Worm (Caenorhabditis elegans) whole organism, L4 larva: ENCODE measurements around the gene W04D2.4.

ENCODE experiments used
- F49E8.2 ChIP-seq: sonication (generic microtip); optimal IDR thresholded peaks from 2 replicates; lab custom pipeline; 2016; ENCODE audit warnings: missing compliant biosample characterization, mild to moderate bottlenecking, missing genetic modification characterization, borderline replicate concordance
- Y105C5A.15 ChIP-seq: fragments of 200-800 bp; sonication (Bioruptor generic); IDR thresholded peaks from 2 replicates; pipeline ENCODE4 v1.3.6; 2022; ENCODE audit warnings: missing genetic modification characterization, missing compliant biosample characterization
- Y5F2A.4 ChIP-seq: fragments of 200-800 bp; sonication (Bioruptor generic); optimal IDR thresholded peaks from 2 replicates; lab custom pipeline; 2018; ENCODE audit warnings: mild to moderate bottlenecking, missing genetic modification characterization, missing compliant biosample characterization
- Y75B8A.6 ChIP-seq: fragments of 200-800 bp; sonication (Bioruptor generic); IDR thresholded peaks from 2 replicates; pipeline ENCODE4 v1.3.6; 2022; ENCODE audit warnings: missing genetic modification reagents, missing genetic modification characterization, missing compliant biosample characterization
- ZK546.5 ChIP-seq, 2 experiments: sonication (generic microtip); optimal IDR thresholded peaks; 2 replicates each; lab custom pipeline; 2017; ENCODE audit warnings: missing biosample characterization in 2 of 2, missing genetic modification characterization in 2 of 2
- aha-1 ChIP-seq: fragments of 150-350 bp; peaks from one replicate; lab custom pipeline; 2014; ENCODE audit warnings: missing biosample characterization, missing genetic modification characterization
- aly-2 ChIP-seq: sonication (generic microtip); optimal IDR thresholded peaks from 2 replicates; lab custom pipeline; 2018; ENCODE audit warnings: missing biosample characterization, missing genetic modification characterization
- ama-1 ChIP-seq: fragments of 150-350 bp; optimal IDR thresholded peaks from 2 replicates; lab custom pipeline; 2014; ENCODE audit warnings: inconsistent platforms, mixed read lengths
- arid-1 ChIP-seq: fragments of 200-800 bp; sonication (Bioruptor generic); conservative IDR thresholded peaks from 2 replicates; pipeline ENCODE4 v1.3.6; 2022; ENCODE audit warnings: missing genetic modification reagents, missing genetic modification characterization, missing compliant biosample characterization
- attf-4 ChIP-seq: sonication (generic microtip); optimal IDR thresholded peaks from 3 replicates; lab custom pipeline; 2017; ENCODE audit warnings: missing biosample characterization, missing genetic modification characterization
- ceh-28 ChIP-seq: fragments of 150-350 bp; optimal IDR thresholded peaks from 2 replicates; lab custom pipeline; 2014; ENCODE audit warnings: missing biosample characterization, missing genetic modification reagents, missing genetic modification characterization
- ceh-44 ChIP-seq: fragments of 200-800 bp; sonication (Bioruptor generic); IDR thresholded peaks from 2 replicates; pipeline ENCODE4 v1.3.6; 2022; ENCODE audit warnings: missing genetic modification reagents, missing genetic modification characterization, missing compliant biosample characterization
- ceh-82 ChIP-seq: sonication (generic microtip); optimal IDR thresholded peaks from 2 replicates; lab custom pipeline; 2017; ENCODE audit warnings: missing biosample characterization, missing genetic modification characterization
- daf-12 ChIP-seq: fragments of 150-350 bp; optimal IDR thresholded peaks from 2 replicates; lab custom pipeline; 2014; ENCODE audit warnings: missing biosample characterization, missing genetic modification reagents, missing genetic modification characterization
- daf-8 ChIP-seq: fragments of 200-800 bp; sonication (Bioruptor generic); IDR thresholded peaks from 2 replicates; pipeline ENCODE4 v1.3.6; 2022; ENCODE audit warnings: missing genetic modification characterization, missing compliant biosample characterization
- dmd-8 ChIP-seq: fragments of 200-800 bp; sonication (Bioruptor generic); IDR thresholded peaks from 2 replicates; pipeline ENCODE4 v1.3.6; 2022; ENCODE audit warnings: missing genetic modification characterization, missing compliant biosample characterization
- dmd-9 ChIP-seq: fragments of 200-800 bp; sonication (Bioruptor generic); IDR thresholded peaks from 2 replicates; pipeline ENCODE4 v1.3.6; 2022; ENCODE audit warnings: missing genetic modification reagents, missing genetic modification characterization, missing compliant biosample characterization
- dpl-1 ChIP-seq: fragments of 150-350 bp; optimal IDR thresholded peaks from 2 replicates; lab custom pipeline; 2014; ENCODE audit warnings: missing biosample characterization, missing genetic modification reagents, missing genetic modification characterization
- duxl-1 ChIP-seq: sonication (generic microtip); optimal IDR thresholded peaks from 2 replicates; lab custom pipeline; 2016; ENCODE audit warnings: mild to moderate bottlenecking, missing genetic modification characterization, moderate library complexity, missing compliant biosample characterization; ENCODE audit not compliant: poor library complexity
- egl-27 ChIP-seq: sonication (generic microtip); optimal IDR thresholded peaks from 3 replicates; lab custom pipeline; 2017; ENCODE audit warnings: missing biosample characterization, missing genetic modification reagents, missing genetic modification characterization
- egl-43 ChIP-seq: fragments of 200-800 bp; sonication (Bioruptor generic); IDR thresholded peaks from 2 replicates; pipeline ENCODE4 v1.3.6; 2022; ENCODE audit warnings: missing genetic modification reagents, missing genetic modification characterization, missing compliant biosample characterization
- fkh-10 ChIP-seq: fragments of 150-350 bp; optimal IDR thresholded peaks from 2 replicates; lab custom pipeline; 2014; ENCODE audit warnings: missing biosample characterization, missing genetic modification reagents, missing genetic modification characterization
- hif-1 ChIP-seq, 2 experiments: sonication (generic microtip); optimal IDR thresholded peaks; 2 replicates each; lab custom pipeline; 2016 to 2017; ENCODE audit warnings: missing compliant biosample characterization in 2 of 2, missing genetic modification characterization in 2 of 2, missing genetic modification reagents in 2 of 2, missing genotype in 2 of 2, mild to moderate bottlenecking in 1 of 2
- hlh-11 ChIP-seq: fragments of 200-800 bp; sonication (Bioruptor generic); optimal IDR thresholded peaks from 2 replicates; lab custom pipeline; 2018; ENCODE audit warnings: mild to moderate bottlenecking, missing genetic modification characterization, missing compliant biosample characterization
- hmg-1.1 ChIP-seq: fragments of 200-800 bp; sonication (Bioruptor generic); IDR thresholded peaks from 2 replicates; pipeline ENCODE4 v1.3.6; 2022; ENCODE audit warnings: missing genetic modification reagents, missing genetic modification characterization, missing compliant biosample characterization
- jun-1 ChIP-seq: fragments of 150-350 bp; optimal IDR thresholded peaks from 2 replicates; lab custom pipeline; 2014; ENCODE audit warnings: missing biosample characterization, missing genetic modification reagents, missing genetic modification characterization
- lim-7 ChIP-seq: fragments of 200-800 bp; sonication (Bioruptor generic); IDR thresholded peaks from 2 replicates; pipeline ENCODE4 v1.3.6; 2022; ENCODE audit warnings: missing genetic modification characterization, missing compliant biosample characterization
- lin-1 ChIP-seq: fragments of 200-800 bp; sonication (Bioruptor generic); IDR thresholded peaks from 2 replicates; pipeline ENCODE4 v1.3.6; 2022; ENCODE audit warnings: missing genetic modification reagents, missing genetic modification characterization, missing compliant biosample characterization
- lin-15B ChIP-seq: fragments of 150-350 bp; sonication (generic microtip); optimal IDR thresholded peaks from 3 replicates; lab custom pipeline; 2014; ENCODE audit warnings: missing biosample characterization, missing genetic modification characterization
- lsy-2 ChIP-seq, 2 experiments: fragments of 150-350 bp in 1 of 2; sonication (generic microtip) in 1 of 2; optimal IDR thresholded peaks; 2 replicates each; lab custom pipeline; 2014 to 2017; ENCODE audit warnings: missing biosample characterization in 2 of 2, missing genetic modification characterization in 2 of 2
- madf-9 ChIP-seq: fragments of 200-800 bp; sonication (Bioruptor generic); conservative IDR thresholded peaks from 2 replicates; pipeline ENCODE4 v1.3.6; 2022; ENCODE audit warnings: missing genetic modification reagents, missing genetic modification characterization, missing compliant biosample characterization
- mdt-29 ChIP-seq: fragments of 200-800 bp; sonication (Bioruptor generic); IDR thresholded peaks from 2 replicates; pipeline ENCODE4 v1.3.6; 2022; ENCODE audit warnings: missing genetic modification reagents, missing genetic modification characterization, missing compliant biosample characterization
- mes-2 ChIP-seq: sonication (generic microtip); optimal IDR thresholded peaks from 2 replicates; lab custom pipeline; 2016; ENCODE audit warnings: missing genotype, mild to moderate bottlenecking, missing genetic modification characterization, missing compliant biosample characterization; ENCODE audit not compliant: poor library complexity, severe bottlenecking
- mxl-3 ChIP-seq: fragments of 200-800 bp; sonication (Bioruptor generic); optimal IDR thresholded peaks from 2 replicates; lab custom pipeline; 2018; ENCODE audit warnings: mild to moderate bottlenecking, missing genetic modification characterization, missing compliant biosample characterization
- nhr-237 ChIP-seq: sonication (generic microtip); optimal IDR thresholded peaks from 2 replicates; lab custom pipeline; 2017; ENCODE audit warnings: missing biosample characterization, missing genetic modification characterization
- nhr-25 ChIP-seq: sonication (generic microtip); optimal IDR thresholded peaks from 2 replicates; lab custom pipeline; 2017; ENCODE audit warnings: missing genetic modification characterization, mild to moderate bottlenecking, missing compliant biosample characterization, antibody characterized with exemption, moderate library complexity, borderline replicate concordance; ENCODE audit not compliant: insufficient read depth
- nhr-28 ChIP-seq: fragments of 150-350 bp; optimal IDR thresholded peaks from 2 replicates; lab custom pipeline; 2014; ENCODE audit warnings: missing biosample characterization, missing genetic modification characterization
- nhr-42 ChIP-seq: fragments of 200-800 bp; sonication (Bioruptor generic); IDR thresholded peaks from 2 replicates; pipeline ENCODE4 v1.3.6; 2022; ENCODE audit warnings: missing genetic modification characterization, missing compliant biosample characterization
- nhr-48 ChIP-seq: sonication (generic microtip); optimal IDR thresholded peaks from 2 replicates; lab custom pipeline; 2016; ENCODE audit warnings: mild to moderate bottlenecking, missing genetic modification characterization, missing compliant biosample characterization
- nhr-77 ChIP-seq: fragments of 150-350 bp; optimal IDR thresholded peaks from 2 replicates; lab custom pipeline; 2014; ENCODE audit warnings: missing biosample characterization, missing genetic modification characterization
- rbr-2 ChIP-seq: sonication (generic microtip); optimal IDR thresholded peaks from 2 replicates; lab custom pipeline; 2016; ENCODE audit warnings: missing genotype, missing genetic modification characterization, missing compliant biosample characterization
- set-16 ChIP-seq: fragments of 200-800 bp; sonication (Bioruptor generic); IDR thresholded peaks from 2 replicates; pipeline ENCODE4 v1.3.6; 2022; ENCODE audit warnings: missing genetic modification reagents, missing genetic modification characterization, missing compliant biosample characterization
- skn-1 ChIP-seq: fragments of 150-350 bp; optimal IDR thresholded peaks from 2 replicates; lab custom pipeline; 2014; ENCODE audit warnings: missing biosample characterization, missing genetic modification characterization
- snpc-4 ChIP-seq: fragments of 150-350 bp; optimal IDR thresholded peaks from 2 replicates; lab custom pipeline; 2014; ENCODE audit warnings: missing biosample characterization, missing genetic modification characterization
- spr-1 ChIP-seq: sonication (generic microtip); optimal IDR thresholded peaks from 2 replicates; lab custom pipeline; 2016; ENCODE audit warnings: mild to moderate bottlenecking, missing genetic modification characterization, missing compliant biosample characterization
- spr-3 ChIP-seq: fragments of 200-800 bp; sonication (Bioruptor generic); optimal IDR thresholded peaks from 2 replicates; lab custom pipeline; 2018; ENCODE audit warnings: mild to moderate bottlenecking, missing genetic modification characterization, missing compliant biosample characterization
- tra-1 ChIP-seq: fragments of 200-800 bp; sonication (Bioruptor generic); IDR thresholded peaks from 2 replicates; pipeline ENCODE4 v1.3.6; 2022; ENCODE audit warnings: missing genetic modification reagents, missing genetic modification characterization, missing compliant biosample characterization
- unc-39 ChIP-seq: sonication (generic microtip); optimal IDR thresholded peaks from 2 replicates; lab custom pipeline; 2017; ENCODE audit warnings: missing biosample characterization, missing genetic modification characterization
- zag-1 ChIP-seq: fragments of 150-350 bp; optimal IDR thresholded peaks from 2 replicates; lab custom pipeline; 2014; ENCODE audit warnings: missing biosample characterization, missing genetic modification characterization
- zip-11 ChIP-seq: fragments of 200-800 bp; sonication (Bioruptor generic); IDR thresholded peaks from 2 replicates; pipeline ENCODE4 v1.3.6; 2022; ENCODE audit warnings: missing genetic modification characterization, missing compliant biosample characterization

The W04D2.4 gene

DNA sequence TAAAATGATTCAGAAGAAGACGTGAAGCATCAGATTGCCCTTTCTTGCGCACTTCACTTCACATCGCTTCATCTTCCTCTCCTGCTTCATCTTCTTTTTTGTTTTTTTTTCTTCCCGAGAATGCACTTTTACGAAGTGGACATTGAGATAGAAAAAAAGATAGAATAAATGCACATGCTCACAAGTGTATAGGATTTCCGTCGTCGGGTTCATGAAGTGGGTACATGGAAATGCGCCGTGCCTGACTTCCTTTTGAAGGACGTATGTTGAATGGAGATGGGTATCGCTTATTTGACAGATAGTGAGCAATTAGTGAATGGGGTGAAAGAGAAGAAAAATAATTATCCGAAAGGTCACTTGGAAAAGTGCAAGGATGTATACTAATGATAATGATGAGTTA lies 32.6 kb upstream of the W04D2.4 start (continued):
- TF ChIP-seq attf-4 (tag; lab: Kevin White, UChicago), result no peak
- no peak for TF ChIP-seq dmd-8 (GFP tag; lab: Robert Waterston, UW)
- no peak for TF ChIP-seq lin-15B (tag; lab: Kevin White, UChicago)
- TF ChIP-seq lsy-2 (tag; optimal IDR thresholded peaks at IDR 0.05; lab: Kevin White, UChicago), result peak; percentile 19 to 31
- no peak for TF ChIP-seq daf-8
- TF ChIP-seq lim-7 (GFP tag; lab: Robert Waterston, UW), result no peak
- no peak for TF ChIP-seq unc-39 (tag; lab: Kevin White, UChicago)
- TF ChIP-seq rbr-2 (tag; lab: Kevin White, UChicago), result peak; percentile 6

ce11 chrV:12528919-12529318 lies 31.4 kb upstream of the W04D2.4 start:
- TF ChIP-seq nhr-28 (tag; lab: Kevin White, UChicago) (peak; percentile 81), aha-1 (tag; lab: Kevin White, UChicago) (peak; percentile 86), Y5F2A.4 (GFP tag; lab: Kevin White, UChicago) (no peak), Y75B8A.6 (GFP tag; lab: Robert Waterston, UW) (no peak), fkh-10 (GFP tag; lab: Kevin White, UChicago) (no peak), madf-9 (no peak), spr-1 (no peak), rbr-2 (tag; lab: Kevin White, UChicago) (peak; percentile 19), zag-1 (tag; lab: Kevin White, UChicago) (no peak), ceh-44 (GFP tag; lab: Robert Waterston, UW) (no peak), dmd-8 (GFP tag; lab: Robert Waterston, UW) (no peak), snpc-4 (tag; lab: Kevin White, UChicago) (no peak), ZK546.5 (tag; optimal IDR thresholded peaks at IDR 0.05; lab: Kevin White, UChicago) (no peak), nhr-237 (tag; lab: Kevin White, UChicago) (no peak), set-16 (GFP tag; lab: Robert Waterston, UW) (no peak), skn-1 (no peak), jun-1 (tag; lab: Kevin White, UChicago) (no peak), daf-12 (tag; lab: Kevin White, UChicago) (peak; percentile 30), ama-1 (lab: Kevin White, UChicago) (no peak), hlh-11 (tag; lab: Kevin White, UChicago) (peak; percentile 70), duxl-1 (tag; lab: Kevin White, UChicago) (no peak), lin-1 (GFP tag; lab: Robert Waterston, UW) (no peak), nhr-77 (peak; percentile 74), mes-2 (tag; lab: Kevin White, UChicago) (no peak), tra-1 (GFP tag; lab: Robert Waterston, UW) (no peak), lin-15B (tag; lab: Kevin White, UChicago) (no peak), arid-1 (GFP tag; lab: Robert Waterston, UW) (no peak), dpl-1 (no peak), spr-3 (no peak), zip-11 (GFP tag; lab: Robert Waterston, UW) (no peak), nhr-42 (no peak), unc-39 (tag; lab: Kevin White, UChicago) (no peak), hif-1 (tag; optimal IDR thresholded peaks at IDR 0.05; lab: Kevin White, UChicago) (peak in 1 of 2 experiments; percentile 77), dmd-9 (GFP tag; lab: Robert Waterston, UW) (no peak), aly-2 (tag; lab: Kevin White, UChicago) (no peak), hmg-1.1 (peak; percentile 44; the same call in 1 of the 2 replicates), nhr-48 (tag; lab: Kevin White, UChicago) (peak; percentile 74), nhr-25 (tag; lab: Kevin White, UChicago) (peak; percentile 71), egl-27 (tag; lab: Kevin White, UChicago) (no peak), mdt-29 (GFP tag; lab: Robert Waterston, UW) (no peak), Y105C5A.15 (no peak), ceh-28 (no peak), F49E8.2 (no peak), ceh-82 (no peak), egl-43 (GFP tag; lab: Robert Waterston, UW) (no peak), mxl-3 (GFP tag; lab: Kevin White, UChicago) (peak; percentile 54)
